Fruit fly (Drosophila melanogaster): ENCODE data around the gene E5.

E5 gene

dm6 chr3R:13909065-13909464 is 34.3 kb upstream of the E5 start (continued):
- TF ChIP-seq Six4 (GFP tag; optimal IDR thresholded peaks at IDR 0.05) (no peak), crc (GFP tag; optimal IDR thresholded peaks at IDR 0.05) (no peak), gsb-n (tag; optimal IDR thresholded peaks at IDR 0.05) (no peak), CG7556 (GFP tag; optimal IDR thresholded peaks at IDR 0.05) (no peak), CG11085 (GFP tag; IDR thresholded peaks at IDR 0.05) (no peak), CG17385 (GFP tag; optimal IDR thresholded peaks at IDR 0.05) (peak; percentile 30)

dm6 chr3R:13907355-13908105 is 32.8 kb upstream of the E5 start:
- TF ChIP-seq CG30431 (GFP tag; optimal IDR thresholded peaks at IDR 0.05) (no peak), CG18764 (GFP tag; optimal IDR thresholded peaks at IDR 0.05) (no peak), CG1603 (tag; optimal IDR thresholded peaks at IDR 0.05) (no peak), Rx (GFP tag; IDR thresholded peaks at IDR 0.05) (no peak), CG4282 (GFP tag; optimal IDR thresholded peaks at IDR 0.05) (no peak), CG8765 (GFP tag; IDR thresholded peaks at IDR 0.05) (no peak; the same call in 1 of the 2 replicates), usp (GFP tag; optimal IDR thresholded peaks at IDR 0.05) (no peak), kah (GFP tag; optimal IDR thresholded peaks at IDR 0.05) (no peak), CG6791 (GFP tag; IDR thresholded peaks at IDR 0.05; ENCODE audit: partially characterized antibody) (no peak), danr (GFP tag; IDR thresholded peaks at IDR 0.05) (no peak), inv (GFP tag; IDR thresholded peaks at IDR 0.05; ENCODE audit: partially characterized antibody) (no peak), CG42726 (GFP tag; IDR thresholded peaks at IDR 0.05; ENCODE audit: partially characterized antibody) (no peak), Usf (GFP tag; optimal IDR thresholded peaks at IDR 0.05) (no peak), CG17829 (tag; optimal IDR thresholded peaks at IDR 0.05) (peak; percentile 56), wor (GFP tag; IDR thresholded peaks at IDR 0.05) (peak; percentile 56), bsh (GFP tag; optimal IDR thresholded peaks at IDR 0.05) (peak in 1 of 2 experiments; percentile 65), Awh (GFP tag; IDR thresholded peaks at IDR 0.05) (peak; percentile 75), sob (GFP tag; IDR thresholded peaks at IDR 0.05) (peak; percentile 8; the same call in 1 of the 2 replicates), D (optimal IDR thresholded peaks at IDR 0.05) (no peak), D (GFP tag; optimal IDR thresholded peaks at IDR 0.05) (peak; percentile 41), CG2199 (GFP tag; IDR thresholded peaks at IDR 0.05) (no peak), CG15479 (GFP tag; optimal IDR thresholded peaks at IDR 0.05) (no peak), CTCF (GFP tag; optimal IDR thresholded peaks at IDR 0.05) (no peak), tin (GFP tag; optimal IDR thresholded peaks at IDR 0.05) (peak; percentile 29), gem (tag; optimal IDR thresholded peaks at IDR 0.05) (peak; percentile 74), PHDP (tag; optimal IDR thresholded peaks at IDR 0.05) (no peak), CG10654 (GFP tag; optimal IDR thresholded peaks at IDR 0.05) (no peak), Hmx (GFP tag; optimal IDR thresholded peaks at IDR 0.05) (no peak), ara (GFP tag; IDR thresholded peaks at IDR 0.05) (peak; percentile 61), z (GFP tag; IDR thresholded peaks at IDR 0.05) (no peak), lmd (GFP tag; IDR thresholded peaks at IDR 0.05) (peak; percentile 44), CG11456 (GFP tag; IDR thresholded peaks at IDR 0.05) (no peak), CG11247 (GFP tag; IDR thresholded peaks at IDR 0.05) (no peak), Dbx (GFP tag; IDR thresholded peaks at IDR 0.05) (no peak), Sin3A (optimal IDR thresholded peaks at IDR 0.05) (no peak), wek (GFP tag; optimal IDR thresholded peaks at IDR 0.05) (no peak), sim (GFP tag; IDR thresholded peaks at IDR 0.05) (no peak), CG3065 (GFP tag; optimal IDR thresholded peaks at IDR 0.05) (no peak), phol (tag; optimal IDR thresholded peaks at IDR 0.05) (peak; percentile 55), dati (GFP tag; IDR thresholded peaks at IDR 0.05) (0 out of 2 replicates have a peak, but pooled peaks have one; percentile 6), CG8388 (GFP tag; optimal IDR thresholded peaks at IDR 0.05) (peak; percentile 46), knrl (GFP tag; IDR thresholded peaks at IDR 0.05; ENCODE audit: partially characterized antibody) (no peak), CG11093 (GFP tag; IDR thresholded peaks at IDR 0.05) (peak; percentile 53; the same call in 1 of the 3 replicates), ERR (GFP tag; optimal IDR thresholded peaks at IDR 0.05) (no peak), toy (GFP tag; IDR thresholded peaks at IDR 0.05) (no peak)

Measured in whole organism, embryonic.